Worm (Caenorhabditis elegans) whole organism, mixed stage, embryonic: Measurements from ENCODE around the gene F38H4.5.
"Not testable (repeated sequence)": the region's sequence is repeated elsewhere in the genome, so short reads cannot be mapped to it uniquely, and the experiment has no call there.

ENCODE experiments used
- M03D4.4 ChIP-seq: sonication (generic microtip); optimal IDR thresholded peaks from 2 replicates; lab custom pipeline; 2017; ENCODE audit warnings: mild to moderate bottlenecking, missing genetic modification characterization, missing compliant biosample characterization
- bed-3 ChIP-seq: fragments of 200-800 bp; sonication (Bioruptor generic); optimal IDR thresholded peaks from 3 replicates; lab custom pipeline; 2018; ENCODE audit warnings: mild to moderate bottlenecking, missing genetic modification characterization, moderate library complexity, missing compliant biosample characterization
- blmp-1 ChIP-seq: fragments of 150-350 bp; optimal IDR thresholded peaks from 2 replicates; lab custom pipeline; 2014; ENCODE audit warnings: missing biosample characterization, missing genetic modification characterization
- ceh-39 ChIP-seq: fragments of 150-350 bp; optimal IDR thresholded peaks from 2 replicates; lab custom pipeline; 2014; ENCODE audit warnings: missing biosample characterization, missing genetic modification characterization
- ceh-43 ChIP-seq: fragments of 200-800 bp; sonication (Bioruptor generic); optimal IDR thresholded peaks from 2 replicates; lab custom pipeline; 2018; ENCODE audit warnings: mild to moderate bottlenecking, missing genetic modification characterization, moderate library complexity, missing compliant biosample characterization
- ceh-83 ChIP-seq: fragments of 200-800 bp; sonication (Bioruptor generic); optimal IDR thresholded peaks from 2 replicates; lab custom pipeline; 2018; ENCODE audit warnings: mild to moderate bottlenecking, missing genetic modification characterization, missing compliant biosample characterization
- ces-1 ChIP-seq: fragments of 150-350 bp; optimal IDR thresholded peaks from 2 replicates; lab custom pipeline; 2014; ENCODE audit warnings: missing biosample characterization, missing genetic modification reagents, missing genetic modification characterization
- cnd-1 ChIP-seq: fragments of 200-800 bp; sonication (Bioruptor generic); optimal IDR thresholded peaks from 2 replicates; lab custom pipeline; 2018; ENCODE audit warnings: mild to moderate bottlenecking, missing genetic modification characterization, missing compliant biosample characterization
- drap-1 ChIP-seq: fragments of 200-800 bp; sonication (Bioruptor generic); optimal IDR thresholded peaks from 3 replicates; lab custom pipeline; 2018; ENCODE audit warnings: mild to moderate bottlenecking, missing genetic modification characterization, missing compliant biosample characterization
- elt-1 ChIP-seq: sonication (generic microtip); optimal IDR thresholded peaks from 2 replicates; lab custom pipeline; 2017; ENCODE audit warnings: missing genetic modification characterization, mild to moderate bottlenecking, missing compliant biosample characterization, antibody characterized with exemption, moderate library complexity, borderline replicate concordance; ENCODE audit not compliant: insufficient read depth
- elt-3 ChIP-seq: fragments of 150-350 bp; optimal IDR thresholded peaks from 2 replicates; lab custom pipeline; 2014; ENCODE audit warnings: missing biosample characterization, missing genetic modification characterization
- flh-1 ChIP-seq: fragments of 200-800 bp; sonication (Bioruptor generic); optimal IDR thresholded peaks from 2 replicates; lab custom pipeline; 2018; ENCODE audit warnings: mild to moderate bottlenecking, missing genetic modification characterization, moderate library complexity, missing compliant biosample characterization
- ham-2 ChIP-seq: fragments of 200-800 bp; sonication (Bioruptor generic); optimal IDR thresholded peaks from 2 replicates; lab custom pipeline; 2018; ENCODE audit warnings: mild to moderate bottlenecking, missing genetic modification characterization, missing compliant biosample characterization
- hlh-1 ChIP-seq: fragments of 150-350 bp; optimal IDR thresholded peaks from 2 replicates; lab custom pipeline; 2014; ENCODE audit warnings: missing biosample characterization, missing genetic modification reagents, missing genetic modification characterization
- lin-13 ChIP-seq: fragments of 150-350 bp; optimal IDR thresholded peaks from 2 replicates; lab custom pipeline; 2014; ENCODE audit warnings: missing biosample characterization, missing genetic modification characterization
- lin-32 ChIP-seq: fragments of 200-800 bp; sonication (Bioruptor generic); optimal IDR thresholded peaks from 2 replicates; lab custom pipeline; 2018; ENCODE audit warnings: mild to moderate bottlenecking, missing genetic modification characterization, missing compliant biosample characterization
- lsy-2 ChIP-seq: fragments of 150-350 bp; optimal IDR thresholded peaks from 2 replicates; lab custom pipeline; 2014; ENCODE audit warnings: missing biosample characterization, missing genetic modification characterization
- mab-5 ChIP-seq: fragments of 150-350 bp; optimal IDR thresholded peaks from 2 replicates; lab custom pipeline; 2014; ENCODE audit warnings: missing biosample characterization, missing genetic modification characterization
- mep-1 ChIP-seq: fragments of 150-350 bp; optimal IDR thresholded peaks from 2 replicates; lab custom pipeline; 2017; ENCODE audit warnings: missing biosample characterization, missing genetic modification reagents, missing genetic modification characterization, inconsistent platforms
- mls-2 ChIP-seq: sonication (generic microtip); optimal IDR thresholded peaks from 2 replicates; lab custom pipeline; 2016; ENCODE audit warnings: mild to moderate bottlenecking, missing genetic modification characterization, moderate library complexity, missing compliant biosample characterization
- nhr-12 ChIP-seq: fragments of 150-350 bp; optimal IDR thresholded peaks from 2 replicates; lab custom pipeline; 2014; ENCODE audit warnings: missing biosample characterization, missing genetic modification characterization
- nhr-2 ChIP-seq: fragments of 150-350 bp; optimal IDR thresholded peaks from 2 replicates; lab custom pipeline; 2014; ENCODE audit warnings: missing biosample characterization, missing genetic modification characterization
- nhr-237 ChIP-seq: fragments of 150-350 bp; optimal IDR thresholded peaks from 2 replicates; lab custom pipeline; 2014; ENCODE audit warnings: missing biosample characterization, missing genetic modification characterization
- nhr-28 ChIP-seq: fragments of 150-350 bp; optimal IDR thresholded peaks from 2 replicates; lab custom pipeline; 2014; ENCODE audit warnings: missing biosample characterization, missing genetic modification characterization
- nhr-76 ChIP-seq: sonication (generic microtip); optimal IDR thresholded peaks from 2 replicates; lab custom pipeline; 2017; ENCODE audit warnings: missing biosample characterization, missing genetic modification characterization
- pha-4 ChIP-seq: fragments of 150-350 bp; optimal IDR thresholded peaks from 2 replicates; lab custom pipeline; 2018; ENCODE audit warnings: missing biosample characterization, missing genetic modification reagents, missing genetic modification characterization
- sem-2 ChIP-seq: fragments of 200-800 bp; sonication (Bioruptor generic); optimal IDR thresholded peaks from 2 replicates; lab custom pipeline; 2018; ENCODE audit warnings: mild to moderate bottlenecking, missing genetic modification characterization, missing compliant biosample characterization
- snpc-4 ChIP-seq: fragments of 150-350 bp; optimal IDR thresholded peaks from 2 replicates; lab custom pipeline; 2014; ENCODE audit warnings: missing biosample characterization, missing genetic modification characterization
- sptf-1 ChIP-seq: sonication (generic microtip); optimal IDR thresholded peaks from 2 replicates; lab custom pipeline; 2017; ENCODE audit warnings: mild to moderate bottlenecking, missing genetic modification characterization, moderate library complexity, missing compliant biosample characterization
- tbx-8 ChIP-seq: fragments of 200-800 bp; sonication (Bioruptor generic); optimal IDR thresholded peaks from 2 replicates; lab custom pipeline; 2018; ENCODE audit warnings: mild to moderate bottlenecking, missing genetic modification characterization, moderate library complexity, missing compliant biosample characterization
- unc-120 ChIP-seq: sonication (generic microtip); optimal IDR thresholded peaks from 2 replicates; lab custom pipeline; 2017; ENCODE audit warnings: missing genetic modification characterization, missing compliant biosample characterization; ENCODE audit not compliant: poor library complexity, severe bottlenecking
- unc-39 ChIP-seq: fragments of 150-350 bp; optimal IDR thresholded peaks from 2 replicates; lab custom pipeline; 2014; ENCODE audit warnings: missing biosample characterization, missing genetic modification characterization
- unc-62 ChIP-seq: fragments of 150-350 bp; optimal IDR thresholded peaks from 2 replicates; lab custom pipeline; 2014; ENCODE audit warnings: missing biosample characterization, missing genetic modification reagents, missing genetic modification characterization
- zip-8 ChIP-seq: fragments of 150-350 bp; optimal IDR thresholded peaks from 2 replicates; lab custom pipeline; 2014; ENCODE audit warnings: missing biosample characterization, missing genetic modification characterization
- ztf-11 ChIP-seq: fragments of 150-350 bp; optimal IDR thresholded peaks from 2 replicates; lab custom pipeline; 2014; ENCODE audit warnings: missing biosample characterization, missing genetic modification characterization

F38H4.5 gene

DNA sequence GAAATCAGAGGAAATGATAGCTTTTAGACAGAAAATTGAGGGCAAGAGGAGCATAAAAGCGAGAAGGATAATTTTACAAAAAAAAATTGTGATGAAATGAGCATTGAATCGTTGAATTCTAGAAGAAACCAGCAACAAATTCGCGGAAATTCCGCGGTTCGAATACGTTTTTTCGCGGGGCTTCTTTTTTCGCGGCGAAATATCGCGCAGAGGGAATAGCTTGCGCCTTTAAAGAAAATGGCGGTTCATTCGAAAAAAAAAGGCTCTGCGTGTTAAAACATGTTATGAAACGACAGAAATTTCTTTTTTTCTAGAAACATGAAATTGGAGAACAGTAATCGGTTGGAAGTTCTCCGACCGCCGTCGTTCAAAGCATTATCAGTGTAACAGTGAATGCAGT, 29.5 kb upstream of the F38H4.5 start:
- TF ChIP-seq bed-3 (GFP tag; lab: Kevin White, UChicago), result no peak
- TF ChIP-seq pha-4, result no peak
- TF ChIP-seq nhr-76 (tag; lab: Kevin White, UChicago), result no peak
- peak; percentile 39 for TF ChIP-seq lsy-2 (tag; lab: Kevin White, UChicago)
- TF ChIP-seq ceh-39 (tag; lab: Kevin White, UChicago), result no peak
- no peak for TF ChIP-seq snpc-4 (tag; lab: Kevin White, UChicago)
- no peak for TF ChIP-seq hlh-1
- TF ChIP-seq mls-2 (tag; lab: Kevin White, UChicago), result no peak
- no peak for TF ChIP-seq unc-120 (tag; lab: Kevin White, UChicago)
- no peak for TF ChIP-seq zip-8
- no peak for TF ChIP-seq tbx-8 (GFP tag; lab: Kevin White, UChicago)
- no peak for TF ChIP-seq M03D4.4 (tag; lab: Kevin White, UChicago)
- TF ChIP-seq drap-1, result no peak
- no peak for TF ChIP-seq elt-1
- TF ChIP-seq nhr-12 (tag; lab: Kevin White, UChicago), result no peak
- no peak for TF ChIP-seq sptf-1
- no peak for TF ChIP-seq lin-32
- TF ChIP-seq elt-3 (tag; lab: Kevin White, UChicago), result no peak
- TF ChIP-seq ham-2, result no peak
- TF ChIP-seq ces-1 (GFP tag; lab: Kevin White, UChicago), result no peak
- TF ChIP-seq mep-1 (tag; lab: Kevin White, UChicago), result peak; percentile 78
- TF ChIP-seq cnd-1, result no peak
- no peak for TF ChIP-seq flh-1
- no peak for TF ChIP-seq mab-5 (tag; lab: Kevin White, UChicago)
- no peak for TF ChIP-seq ztf-11 (tag; lab: Kevin White, UChicago)
- no peak for TF ChIP-seq ceh-83
- no peak for TF ChIP-seq nhr-28 (tag; lab: Kevin White, UChicago)
- no peak for TF ChIP-seq ceh-43 (GFP tag; lab: Kevin White, UChicago)
- peak; percentile 46 for TF ChIP-seq lin-13 (tag; lab: Kevin White, UChicago)
- TF ChIP-seq unc-39 (tag; lab: Kevin White, UChicago), result no peak
- TF ChIP-seq sem-2 (GFP tag; lab: Kevin White, UChicago), result no peak
- peak; percentile 18 for TF ChIP-seq nhr-237 (tag; lab: Kevin White, UChicago)
- no peak for TF ChIP-seq unc-62 (GFP tag; lab: Kevin White, UChicago)
- no peak for TF ChIP-seq blmp-1
- TF ChIP-seq nhr-2 (tag; lab: Kevin White, UChicago), result no peak

DNA sequence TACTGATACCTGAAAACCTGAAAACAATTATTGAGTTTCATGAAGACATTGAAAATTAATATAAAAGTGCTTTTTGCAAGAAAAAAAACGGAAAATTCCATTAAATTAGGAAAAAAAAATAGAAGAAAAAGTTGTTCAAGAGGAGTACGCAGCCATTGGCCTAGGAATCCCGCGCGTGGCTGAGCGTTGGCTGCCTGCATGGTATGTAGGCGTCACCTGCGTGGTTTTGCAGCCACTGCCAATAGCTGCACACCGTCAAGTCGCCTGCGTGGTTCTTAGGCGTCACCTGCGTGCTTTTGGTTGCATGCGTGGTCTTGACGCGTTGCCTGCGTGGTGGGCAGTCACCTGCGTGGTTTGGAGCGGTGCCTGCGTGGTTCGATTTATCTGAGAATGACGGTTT, 24.0 kb upstream of the F38H4.5 start, which contains the start of gene M117.6:
Gene M117.6 (minus strand): TSS at position 101 of the 400 bp plus-strand sequence.
- TF ChIP-seq ceh-43 (GFP tag; lab: Kevin White, UChicago); flh-1; unc-120 (tag; lab: Kevin White, UChicago): not testable (repeated sequence)

DNA sequence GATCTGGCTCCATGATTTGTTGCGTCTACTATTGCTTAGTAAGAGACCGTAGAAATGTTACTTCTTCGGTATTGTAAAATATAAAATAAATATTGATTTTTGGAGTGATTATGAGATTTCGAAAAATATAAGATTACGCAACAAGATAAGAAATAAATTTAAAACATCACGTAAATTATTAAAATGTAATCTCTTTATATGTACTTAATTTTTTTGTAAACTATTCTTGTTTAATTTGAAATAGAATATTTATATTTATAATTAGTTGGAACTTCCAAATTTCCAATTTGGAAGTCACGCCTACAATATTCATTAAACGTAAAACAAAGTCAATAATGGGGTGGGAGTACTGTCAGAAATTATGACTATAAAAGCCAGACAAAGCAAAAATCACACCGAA, 18.5 kb upstream of the F38H4.5 start, which contains the start of gene M117.4:
Gene M117.4 (minus strand): TSS at position 101 of the 400 bp plus-strand sequence.
- TF ChIP-seq unc-39 (tag; lab: Kevin White, UChicago) (no peak), zip-8 (peak; percentile 51)

DNA sequence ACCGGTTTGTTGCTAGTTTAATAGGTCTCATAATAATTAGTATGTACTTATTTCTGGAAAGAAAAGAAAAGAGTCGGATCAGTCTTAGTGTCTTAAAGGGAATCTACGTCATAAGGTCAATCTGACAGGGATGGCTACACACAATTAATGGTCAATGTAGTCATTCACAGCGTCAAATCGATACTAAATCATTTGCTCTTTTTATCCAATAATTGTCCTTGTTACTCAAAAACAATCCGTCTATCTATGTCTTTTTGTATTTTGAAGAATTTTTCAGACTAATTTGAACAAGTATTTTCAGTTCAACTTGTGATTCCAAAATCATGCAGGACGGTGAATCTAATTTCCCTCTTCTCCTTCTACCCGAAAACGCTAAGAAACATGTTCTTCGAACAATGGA, 13.3 kb upstream of the F38H4.5 start, which contains the start of gene fbxb-3:
Gene fbxb-3 (plus strand): TSS at position 301 of the 400 bp plus-strand sequence.
- TF ChIP-seq sptf-1, result no peak
- no peak for TF ChIP-seq ceh-83
- no peak for TF ChIP-seq unc-62 (GFP tag; lab: Kevin White, UChicago)
- TF ChIP-seq mep-1 (tag; lab: Kevin White, UChicago), result no peak
- no peak for TF ChIP-seq cnd-1

DNA sequence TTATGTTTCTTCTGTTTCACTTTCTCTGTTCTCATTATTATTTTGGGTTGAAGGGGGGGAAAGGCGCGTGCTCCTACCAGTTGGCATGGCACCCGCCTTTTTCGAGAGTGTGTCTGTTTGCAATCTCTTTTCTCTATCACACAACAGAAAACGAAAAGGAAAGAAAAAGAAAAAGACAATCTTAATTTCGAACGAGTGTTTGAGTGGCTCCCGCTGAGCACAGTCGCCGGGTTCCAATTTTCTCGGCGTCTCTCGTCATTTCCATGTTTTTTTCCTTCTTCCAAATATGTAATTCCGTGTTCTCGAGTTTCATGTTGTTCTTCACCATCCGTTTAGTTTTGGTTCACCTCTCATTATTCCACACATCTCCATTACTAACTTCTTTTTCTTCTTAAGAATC, 9.9 kb upstream of the F38H4.5 start, which contains the start of gene F38H4.3:
Gene F38H4.3 (plus strand): TSS at position 301 of the 400 bp plus-strand sequence.
- no peak for TF ChIP-seq lsy-2 (tag; lab: Kevin White, UChicago)
- no peak for TF ChIP-seq ceh-83
- no peak for TF ChIP-seq ceh-43 (GFP tag; lab: Kevin White, UChicago)
- TF ChIP-seq nhr-76 (tag; lab: Kevin White, UChicago), result no peak
- TF ChIP-seq ztf-11 (tag; lab: Kevin White, UChicago), result no peak
- TF ChIP-seq lin-13 (tag; lab: Kevin White, UChicago), result no peak
- TF ChIP-seq unc-62 (GFP tag; lab: Kevin White, UChicago), result no peak
- no peak for TF ChIP-seq mls-2 (tag; lab: Kevin White, UChicago)
- TF ChIP-seq ham-2, result no peak
- no peak for TF ChIP-seq pha-4
- TF ChIP-seq drap-1, result no peak
